Fruit fly (Drosophila melanogaster) S2 (cell line): ENCODE data around the gene CG1428.

Experiments
- CG8478 ChIP-seq: fragments of >200 bp; optimal IDR thresholded peaks from 2 replicates; lab custom pipeline; 2018
- CTCF ChIP-seq, 2 experiments: fragments of >200 bp; optimal IDR thresholded peaks; 2 replicates each; lab custom pipeline; 2018

- TF ChIP-seq CG8478 (lab: Kevin White, UChicago) (no peak), CTCF (optimal IDR thresholded peaks at IDR 0.05; lab: Kevin White, UChicago) (peak; percentile 64 to 85)
Measured at dm6 chr2L:21904183-21904582, 1.9 kb upstream of the CG1428 start.
